Worm (Caenorhabditis elegans): Measurements from ENCODE around the gene mdh-1.

ce11 chrV:6520385-6521080, 4.2 kb upstream of the mdh-1 start, which contains the start of the genes F46E10.2 and F46E10.18:
- TF ChIP-seq hmg-1.2 (GFP tag; IDR thresholded peaks at IDR 0.05) (0 out of 2 replicates have a peak, but pooled peaks have one; percentile 6), attf-5 (GFP tag; optimal IDR thresholded peaks at IDR 0.05) (no peak)

All from whole organism, young adult.